Fruit fly (Drosophila melanogaster) whole organism, wandering third instar larva: ENCODE results near the gene CG4213.

Experiments used
- Abd-B ChIP-seq: fragments of >200 bp; optimal IDR thresholded peaks from 2 replicates; lab custom pipeline; 2017; ENCODE audit warnings: missing biosample characterization, missing genetic modification characterization
- CG32264 ChIP-seq: fragments of 200-800 bp; sonication (Bioruptor generic); optimal IDR thresholded peaks from 2 replicates; lab custom pipeline; 2016; ENCODE audit warnings: missing biosample characterization, missing genetic modification characterization
- CG9705 ChIP-seq: fragments of 200-800 bp; sonication (Bioruptor generic); optimal IDR thresholded peaks from 2 replicates; lab custom pipeline; 2018; ENCODE audit warnings: missing biosample characterization, mild to moderate bottlenecking, missing genetic modification characterization
- CrebA ChIP-seq: fragments of 200-800 bp; sonication (Bioruptor generic); optimal IDR thresholded peaks from 2 replicates; lab custom pipeline; 2016; ENCODE audit warnings: missing biosample characterization, mild to moderate bottlenecking, missing genetic modification characterization, borderline replicate concordance
- Dfd ChIP-seq: fragments of >200 bp; optimal IDR thresholded peaks from 2 replicates; lab custom pipeline; 2017; ENCODE audit warnings: missing biosample characterization, missing genetic modification characterization
- Dif ChIP-seq: fragments of 200-275, 200-300 bp; sonication (Bioruptor generic); optimal IDR thresholded peaks from 2 replicates; lab custom pipeline; 2018; ENCODE audit warnings: missing biosample characterization, missing genetic modification characterization; ENCODE audit not compliant: partially characterized antibody
- GATAd ChIP-seq: sonication (Bioruptor generic); optimal IDR thresholded peaks from 2 replicates; lab custom pipeline; 2016; ENCODE audit warnings: missing biosample characterization, missing genetic modification characterization
- HLH106 ChIP-seq: fragments of 200-800 bp; optimal IDR thresholded peaks from 3 replicates; lab custom pipeline; 2019; ENCODE audit warnings: missing biosample characterization, mild to moderate bottlenecking, missing genetic modification characterization, moderate library complexity
- Hnf4 ChIP-seq: fragments of 200-800 bp; sonication (Bioruptor generic); optimal IDR thresholded peaks from 2 replicates; lab custom pipeline; 2016; ENCODE audit warnings: missing biosample characterization, mild to moderate bottlenecking, missing genetic modification characterization
- Hr78 ChIP-seq: fragments of >200 bp; optimal IDR thresholded peaks from 2 replicates; lab custom pipeline; 2017; ENCODE audit warnings: missing biosample characterization, missing genetic modification characterization
- Hr83 ChIP-seq: fragments of 200-300 bp; sonication (Bioruptor generic); optimal IDR thresholded peaks from 2 replicates; lab custom pipeline; 2016; ENCODE audit warnings: missing biosample characterization, mild to moderate bottlenecking, missing genetic modification characterization, moderate library complexity; ENCODE audit not compliant: poor library complexity, severe bottlenecking
- Jra ChIP-seq: sonication (Bioruptor generic); optimal IDR thresholded peaks from 2 replicates; lab custom pipeline; 2016; ENCODE audit warnings: missing biosample characterization, missing genetic modification characterization
- Myc ChIP-seq: fragments of >200 bp; optimal IDR thresholded peaks from 2 replicates; lab custom pipeline; 2017
- N ChIP-seq: fragments of >200 bp; optimal IDR thresholded peaks from 2 replicates; lab custom pipeline; 2018; ENCODE audit warnings: missing biosample characterization, missing external identifiers, missing genetic modification characterization
- OdsH ChIP-seq: fragments of 200-800 bp; sonication (Bioruptor generic); optimal IDR thresholded peaks from 2 replicates; lab custom pipeline; 2016; ENCODE audit warnings: missing biosample characterization, mild to moderate bottlenecking, missing genetic modification characterization
- Rel ChIP-seq, 2 experiments: fragments of 200-800 bp; sonication (Bioruptor generic) in 1 of 2; optimal IDR thresholded peaks; 2 replicates in 1 of 2; 3 replicates in 1 of 2; lab custom pipeline; 2016 to 2019; ENCODE audit warnings: mild to moderate bottlenecking in 2 of 2, missing biosample characterization in 2 of 2, missing genetic modification characterization in 2 of 2, moderate library complexity in 1 of 2
- Sp1 ChIP-seq: fragments of 200-800 bp; sonication (Bioruptor generic); optimal IDR thresholded peaks from 3 replicates; lab custom pipeline; 2019; ENCODE audit warnings: missing biosample characterization, mild to moderate bottlenecking, missing genetic modification characterization, moderate library complexity
- Vsx2 ChIP-seq: fragments of 200-300, 225-300 bp; sonication (Bioruptor generic); optimal IDR thresholded peaks from 2 replicates; lab custom pipeline; 2018; ENCODE audit warnings: missing biosample characterization, missing genetic modification characterization; ENCODE audit not compliant: partially characterized antibody
- br ChIP-seq: fragments of 200-800 bp; sonication (Bioruptor generic); optimal IDR thresholded peaks from 2 replicates; lab custom pipeline; 2016; ENCODE audit warnings: missing biosample characterization, missing genetic modification characterization
- brk ChIP-seq: fragments of 200-800 bp; sonication (Bioruptor generic); optimal IDR thresholded peaks from 2 replicates; lab custom pipeline; 2016; ENCODE audit warnings: missing biosample characterization, mild to moderate bottlenecking, missing genetic modification characterization
- dl ChIP-seq, 2 experiments: fragments of 175-275, 200-275 bp in 1 of 2; fragments of 200-275 bp in 1 of 2; sonication (Bioruptor generic); optimal IDR thresholded peaks; lab custom pipeline; 2018; ENCODE audit warnings: mild to moderate bottlenecking in 2 of 2, missing biosample characterization in 2 of 2, missing genetic modification characterization in 2 of 2, moderate library complexity in 2 of 2; ENCODE audit not compliant: partially characterized antibody in 2 of 2, insufficient read depth in 1 of 2
- dmrt93B ChIP-seq: fragments of 200-800 bp; sonication (Bioruptor generic); optimal IDR thresholded peaks from 2 replicates; lab custom pipeline; 2018; ENCODE audit warnings: missing biosample characterization, mild to moderate bottlenecking, missing genetic modification characterization
- dsf ChIP-seq: sonication (Bioruptor generic); optimal IDR thresholded peaks from 2 replicates; lab custom pipeline; 2016; ENCODE audit warnings: missing biosample characterization, missing genetic modification characterization, borderline replicate concordance
- foxo ChIP-seq, 2 experiments: fragments of 200-800 bp; sonication (Bioruptor generic); optimal IDR thresholded peaks; 2 replicates in 1 of 2; 3 replicates in 1 of 2; lab custom pipeline; 2016 to 2017; ENCODE audit warnings: missing biosample characterization in 2 of 2, missing genetic modification characterization in 2 of 2
- h ChIP-seq: fragments of 200-800 bp; sonication (Bioruptor generic); optimal IDR thresholded peaks from 3 replicates; lab custom pipeline; 2016; ENCODE audit warnings: missing biosample characterization, mild to moderate bottlenecking, missing genetic modification characterization
- jim ChIP-seq: fragments of 175-275, 200-325 bp; sonication (Bioruptor generic); optimal IDR thresholded peaks from 2 replicates; lab custom pipeline; 2016; ENCODE audit warnings: missing biosample characterization, mild to moderate bottlenecking, missing genetic modification characterization
- lola ChIP-seq: fragments of >200 bp; optimal IDR thresholded peaks from 2 replicates; lab custom pipeline; 2017; ENCODE audit warnings: missing biosample characterization, missing genetic modification characterization
- psq ChIP-seq: fragments of 200-800 bp; sonication (Bioruptor generic); optimal IDR thresholded peaks from 3 replicates; lab custom pipeline; 2017; ENCODE audit warnings: missing biosample characterization, mild to moderate bottlenecking, missing genetic modification characterization, moderate library complexity
- rgr ChIP-seq: fragments of 200-800 bp; sonication (Bioruptor generic); optimal IDR thresholded peaks from 3 replicates; lab custom pipeline; 2016; ENCODE audit warnings: missing biosample characterization, mild to moderate bottlenecking, missing genetic modification characterization
- sage ChIP-seq: fragments of 200-800 bp; sonication (Bioruptor generic); optimal IDR thresholded peaks from 2 replicates; lab custom pipeline; 2016; ENCODE audit warnings: missing biosample characterization, mild to moderate bottlenecking, missing genetic modification characterization
- sv ChIP-seq: fragments of 200-800 bp; sonication (Bioruptor generic); optimal IDR thresholded peaks from 3 replicates; lab custom pipeline; 2016; ENCODE audit warnings: missing biosample characterization, missing genetic modification characterization
- tai ChIP-seq: sonication (Bioruptor generic); optimal IDR thresholded peaks from 2 replicates; lab custom pipeline; 2016; ENCODE audit warnings: missing biosample characterization, missing genetic modification characterization
- usp ChIP-seq: fragments of >200 bp; optimal IDR thresholded peaks from 2 replicates; lab custom pipeline; 2017; ENCODE audit warnings: missing biosample characterization, missing genetic modification characterization
- woc ChIP-seq: sonication (Bioruptor generic); optimal IDR thresholded peaks from 2 replicates; lab custom pipeline; 2016; ENCODE audit warnings: missing biosample characterization, mild to moderate bottlenecking, missing genetic modification characterization

Gene CG4213

dm6 chr2L:434439-434838 is 32.4 kb upstream of the CG4213 start:
- TF ChIP-seq Jra (GFP tag; lab: Kevin White, UChicago) (no peak), Sp1 (GFP tag; lab: Kevin White, UChicago) (no peak), tai (GFP tag; lab: Kevin White, UChicago) (no peak), brk (no peak), br (GFP tag; lab: Kevin White, UChicago) (no peak), sv (GFP tag; lab: Kevin White, UChicago) (no peak), GATAd (no peak), Hr78 (no peak), dsf (GFP tag; lab: Kevin White, UChicago) (no peak), foxo (GFP tag; optimal IDR thresholded peaks at IDR 0.05; lab: Kevin White, UChicago) (no peak), HLH106 (no peak), Hr83 (GFP tag; lab: Kevin White, UChicago) (no peak), Rel (GFP tag; optimal IDR thresholded peaks at IDR 0.05; lab: Kevin White, UChicago) (no peak), Rel (tag; optimal IDR thresholded peaks at IDR 0.05; lab: Kevin White, UChicago) (no peak)

dm6 chr2L:432119-432518 is 30.1 kb upstream of the CG4213 start:
- TF ChIP-seq dsf (GFP tag; lab: Kevin White, UChicago) (no peak), br (GFP tag; lab: Kevin White, UChicago) (no peak), N (GFP tag; lab: Kevin White, UChicago) (no peak), Rel (GFP tag; optimal IDR thresholded peaks at IDR 0.05; lab: Kevin White, UChicago) (no peak), Rel (tag; optimal IDR thresholded peaks at IDR 0.05; lab: Kevin White, UChicago) (no peak)

dm6 chr2L:431629-431984 is 29.6 kb upstream of the CG4213 start:
- TF ChIP-seq Myc (lab: Kevin White, UChicago) (no peak), dl (GFP tag; optimal IDR thresholded peaks at IDR 0.05; lab: Kevin White, UChicago; ENCODE audit: insufficient read depth in 1 of 2, partially characterized antibody in 2 of 2) (peak in 1 of 2 experiments; percentile 19), Dif (GFP tag; lab: Kevin White, UChicago) (peak; percentile 29)

dm6 chr2L:430820-431628 is 29.0 kb upstream of the CG4213 start, which contains the start of gene ex:
TSS of gene ex (plus strand) at chr2L:431227.
- TF ChIP-seq dmrt93B (GFP tag; lab: Kevin White, UChicago) (no peak), Dfd (GFP tag; lab: Kevin White, UChicago) (no peak), Hr83 (GFP tag; lab: Kevin White, UChicago) (peak; percentile 15), jim (GFP tag; lab: Kevin White, UChicago) (no peak), OdsH (GFP tag; lab: Kevin White, UChicago) (peak; percentile 12), Hnf4 (GFP tag; lab: Kevin White, UChicago) (peak; percentile 2), Sp1 (GFP tag; lab: Kevin White, UChicago) (peak; percentile 16), psq (peak; percentile 40), Jra (GFP tag; lab: Kevin White, UChicago) (no peak), foxo (GFP tag; optimal IDR thresholded peaks at IDR 0.05; lab: Kevin White, UChicago) (peak in 1 of 2 experiments; percentile 53), CrebA (GFP tag; lab: Kevin White, UChicago) (peak; percentile 88), sv (GFP tag; lab: Kevin White, UChicago) (no peak), h (GFP tag; lab: Kevin White, UChicago) (no peak), lola (GFP tag; lab: Kevin White, UChicago) (no peak), Vsx2 (GFP tag; lab: Kevin White, UChicago) (no peak), HLH106 (no peak), sage (GFP tag; lab: Kevin White, UChicago) (peak; percentile 36), Abd-B (no peak), CG32264 (no peak), woc (GFP tag; lab: Kevin White, UChicago) (no peak), CG9705 (GFP tag; lab: Kevin White, UChicago) (no peak), Dif (GFP tag; lab: Kevin White, UChicago) (no peak), brk (peak; percentile 13), Myc (lab: Kevin White, UChicago) (no peak), dl (GFP tag; optimal IDR thresholded peaks at IDR 0.05; lab: Kevin White, UChicago; ENCODE audit: insufficient read depth in 1 of 2, partially characterized antibody in 2 of 2) (no peak), rgr (GFP tag; lab: Kevin White, UChicago) (peak; percentile 8), usp (GFP tag; lab: Kevin White, UChicago) (no peak), Rel (GFP tag; optimal IDR thresholded peaks at IDR 0.05; lab: Kevin White, UChicago) (no peak), Rel (tag; optimal IDR thresholded peaks at IDR 0.05; lab: Kevin White, UChicago) (peak; percentile 25)
